Worm (Caenorhabditis elegans): ENCODE results near the gene nduc-2.

Gene nduc-2

ce11 chrIII:2768635-2769034 lies 18.0 kb upstream of the nduc-2 start, which contains the start of gene swsn-3:
Gene swsn-3 (minus strand): TSS chrIII:2768679.
- TF ChIP-seq ztf-11 (tag; optimal IDR thresholded peaks at IDR 0.05) (peak; percentile 30), aly-2 (tag; optimal IDR thresholded peaks at IDR 0.05) (no peak), ZK546.5 (tag; optimal IDR thresholded peaks at IDR 0.05) (peak; percentile 52), snpc-4 (tag; optimal IDR thresholded peaks at IDR 0.05) (peak; percentile 70), ztf-4 (tag; optimal IDR thresholded peaks at IDR 0.05) (peak; percentile 14), nhr-77 (tag; optimal IDR thresholded peaks at IDR 0.05) (peak; percentile 32), nhr-10 (tag; optimal IDR thresholded peaks at IDR 0.05) (peak; percentile 63), lin-39 (tag; optimal IDR thresholded peaks at IDR 0.05) (no peak), nhr-21 (tag; optimal IDR thresholded peaks at IDR 0.05) (peak; percentile 56), ama-1 (optimal IDR thresholded peaks at IDR 0.05) (peak; percentile 27), zag-1 (tag; optimal IDR thresholded peaks at IDR 0.05) (peak; percentile 25), mdl-1 (tag; optimal IDR thresholded peaks at IDR 0.05) (peak; percentile 55 to 71), nhr-25 (tag; optimal IDR thresholded peaks at IDR 0.05) (peak; percentile 89), lin-13 (GFP tag; optimal IDR thresholded peaks at IDR 0.05) (peak; percentile 92), egl-27 (tag; optimal IDR thresholded peaks at IDR 0.05) (peak; percentile 60), elt-3 (tag; optimal IDR thresholded peaks at IDR 0.05) (no peak), sma-3 (GFP tag; optimal IDR thresholded peaks at IDR 0.05) (peak; percentile 83), elt-1 (tag; optimal IDR thresholded peaks at IDR 0.05) (no peak), ztf-1 (GFP tag; conservative IDR thresholded peaks at IDR 0.05) (no peak), sma-9 (GFP tag; optimal IDR thresholded peaks at IDR 0.05) (peak; percentile 86), sma-9 (tag; optimal IDR thresholded peaks at IDR 0.05) (no peak), fos-1 (tag; optimal IDR thresholded peaks at IDR 0.05) (peak; percentile 67), blmp-1 (tag; optimal IDR thresholded peaks at IDR 0.05; ENCODE audit: insufficient read depth) (peak; percentile 39), R02D3.7 (tag; optimal IDR thresholded peaks at IDR 0.05) (peak; percentile 48), unc-62 (GFP tag; optimal IDR thresholded peaks at IDR 0.05) (no peak), alr-1 (tag; optimal IDR thresholded peaks at IDR 0.05) (no peak), nhr-129 (tag; optimal IDR thresholded peaks at IDR 0.05) (peak; percentile 74), nhr-23 (tag; optimal IDR thresholded peaks at IDR 0.05) (no peak), skn-1 (tag; optimal IDR thresholded peaks at IDR 0.05) (peak; percentile 55), Y55F3AM.14 (GFP tag; optimal IDR thresholded peaks at IDR 0.05) (peak; percentile 56), lin-11 (tag; optimal IDR thresholded peaks at IDR 0.05) (peak; percentile 94), nhr-6 (tag; optimal IDR thresholded peaks at IDR 0.05) (peak; percentile 58), nhr-12 (tag; optimal IDR thresholded peaks at IDR 0.05) (no peak), peb-1 (tag; optimal IDR thresholded peaks at IDR 0.05) (no peak), crh-2 (tag; optimal IDR thresholded peaks at IDR 0.05) (peak; percentile 91), mab-5 (tag; optimal IDR thresholded peaks at IDR 0.05) (peak; percentile 91), mbf-1 (tag; optimal IDR thresholded peaks at IDR 0.05) (no peak), F13H6.1 (tag; optimal IDR thresholded peaks at IDR 0.05) (peak; percentile 89), gmeb-1 (tag; optimal IDR thresholded peaks at IDR 0.05) (peak; percentile 89), nhr-11 (tag; optimal IDR thresholded peaks at IDR 0.05) (no peak), nhr-237 (tag; optimal IDR thresholded peaks at IDR 0.05) (peak; percentile 43), ceh-16 (tag; optimal IDR thresholded peaks at IDR 0.05) (peak; percentile 53), lsy-2 (tag; optimal IDR thresholded peaks at IDR 0.05) (peak; percentile 85 to 94), sem-4 (tag; optimal IDR thresholded peaks at IDR 0.05) (peak; percentile 77), dmd-4 (tag; optimal IDR thresholded peaks at IDR 0.05) (no peak), unc-55 (GFP tag; optimal IDR thresholded peaks at IDR 0.05) (peak; percentile 96), ceh-82 (tag; optimal IDR thresholded peaks at IDR 0.05) (peak; percentile 25), C34F6.9 (tag; optimal IDR thresholded peaks at IDR 0.05) (peak; percentile 91), unc-39 (tag; optimal IDR thresholded peaks at IDR 0.05) (no peak)
